Fruit fly (Drosophila melanogaster): ENCODE data around the gene CG10834.

- no peak for TF ChIP-seq Jra (GFP tag; optimal IDR thresholded peaks at IDR 0.05)
- no peak for TF ChIP-seq br (GFP tag; optimal IDR thresholded peaks at IDR 0.05)
- no peak for TF ChIP-seq GATAd (GFP tag; optimal IDR thresholded peaks at IDR 0.05)
- no peak for TF ChIP-seq Sp1 (GFP tag; optimal IDR thresholded peaks at IDR 0.05)
These were observed 32.9 kb upstream of the CG10834 start for dm6 chr2L:22139960-22140359.
